Fruit fly (Drosophila melanogaster) whole organism, pupa: ENCODE results near the gene cry.

Experiments used
- CG10348 ChIP-seq: fragments of 200-800 bp; sonication (Bioruptor generic); IDR thresholded peaks from 2 replicates; pipeline ENCODE4 v1.3.6; 2022; ENCODE audit warnings: missing biosample characterization, missing genetic modification characterization
- CG13204 ChIP-seq: fragments of 200-800 bp; sonication (Bioruptor generic); optimal IDR thresholded peaks from 2 replicates; lab custom pipeline; 2018; ENCODE audit warnings: missing biosample characterization, mild to moderate bottlenecking, missing genetic modification characterization, moderate library complexity
- CG14655 ChIP-seq: fragments of 200-800 bp; sonication (Bioruptor generic); optimal IDR thresholded peaks from 3 replicates; lab custom pipeline; 2017; ENCODE audit warnings: mild to moderate bottlenecking, missing biosample characterization, missing genetic modification reagents, missing genetic modification characterization
- CG34367 ChIP-seq: fragments of 200-800 bp; sonication (Bioruptor generic); optimal IDR thresholded peaks from 2 replicates; lab custom pipeline; 2018; ENCODE audit warnings: missing biosample characterization, mild to moderate bottlenecking, missing genetic modification characterization
- CG8301 ChIP-seq: fragments of 200-800 bp; sonication (Bioruptor generic); optimal IDR thresholded peaks from 2 replicates; lab custom pipeline; 2018; ENCODE audit warnings: missing biosample characterization, mild to moderate bottlenecking, missing genetic modification characterization
- CG9948 ChIP-seq: fragments of 200-800 bp; sonication (Bioruptor generic); optimal IDR thresholded peaks from 2 replicates; lab custom pipeline; 2018; ENCODE audit warnings: missing biosample characterization, mild to moderate bottlenecking, missing genetic modification characterization, moderate library complexity
- D1 ChIP-seq: fragments of 200-800 bp; sonication (Bioruptor generic); optimal IDR thresholded peaks from 2 replicates; lab custom pipeline; 2018; ENCODE audit warnings: missing biosample characterization, mild to moderate bottlenecking, missing genetic modification characterization, moderate library complexity
- EcR ChIP-seq: fragments of 200-800 bp; sonication (Bioruptor generic); optimal IDR thresholded peaks from 3 replicates; lab custom pipeline; 2019; ENCODE audit warnings: missing biosample characterization, missing genetic modification characterization, mild to moderate bottlenecking, moderate library complexity, missing genetic modification reagents
- Pif1A ChIP-seq: fragments of 200-800 bp; sonication (Bioruptor generic); optimal IDR thresholded peaks from 3 replicates; lab custom pipeline; 2016; ENCODE audit warnings: missing biosample characterization, missing genetic modification characterization
- fd96Ca ChIP-seq: fragments of 200-800 bp; sonication (Bioruptor generic); IDR thresholded peaks from 3 replicates; pipeline ENCODE4 v1.3.6; 2022; ENCODE audit warnings: missing biosample characterization, missing genetic modification characterization
- gl ChIP-seq: fragments of 200-800 bp; sonication (Bioruptor generic); optimal IDR thresholded peaks from 2 replicates; lab custom pipeline; 2018; ENCODE audit warnings: missing biosample characterization, mild to moderate bottlenecking, missing genetic modification characterization

dm6 chr3R:19221350-19221749 lies 9.4 kb downstream of the cry start:
- TF ChIP-seq CG8301 (tag; lab: Kevin White, UChicago) (no peak), CG34367 (no peak), CG10348 (GFP tag; lab: Robert Waterston, UW) (no peak), gl (no peak), fd96Ca (GFP tag; lab: Robert Waterston, UW) (no peak), CG9948 (tag; lab: Kevin White, UChicago) (no peak), D1 (tag; lab: Kevin White, UChicago) (no peak), CG13204 (GFP tag; lab: Kevin White, UChicago) (no peak), EcR (GFP tag; lab: Kevin White, UChicago) (no peak), CG14655 (no peak), Pif1A (GFP tag; lab: Kevin White, UChicago) (no peak)
